Worm (Caenorhabditis elegans) whole organism, L4 larva: Measurements from ENCODE around the gene math-26.

Experiments
- F49E8.2 ChIP-seq: sonication (generic microtip); optimal IDR thresholded peaks from 2 replicates; lab custom pipeline; 2016; ENCODE audit warnings: missing compliant biosample characterization, mild to moderate bottlenecking, missing genetic modification characterization, borderline replicate concordance
- ceh-28 ChIP-seq: fragments of 150-350 bp; optimal IDR thresholded peaks from 2 replicates; lab custom pipeline; 2014; ENCODE audit warnings: missing biosample characterization, missing genetic modification reagents, missing genetic modification characterization
- ceh-82 ChIP-seq: sonication (generic microtip); optimal IDR thresholded peaks from 2 replicates; lab custom pipeline; 2017; ENCODE audit warnings: missing biosample characterization, missing genetic modification characterization
- dve-1 ChIP-seq: sonication (generic microtip); optimal IDR thresholded peaks from 2 replicates; lab custom pipeline; 2017; ENCODE audit warnings: antibody characterized with exemption, mild to moderate bottlenecking, missing genetic modification characterization, missing compliant biosample characterization; ENCODE audit not compliant: insufficient read depth
- lin-29 ChIP-seq: fragments of 200-800 bp; sonication (Bioruptor generic); IDR thresholded peaks from 2 replicates; pipeline ENCODE4 v1.3.6; 2022; ENCODE audit warnings: missing genetic modification reagents, missing genetic modification characterization, missing compliant biosample characterization
- mdl-1 ChIP-seq, 2 experiments: fragments of 150-350 bp in 1 of 2; sonication (generic microtip) in 1 of 2; optimal IDR thresholded peaks; 2 replicates each; lab custom pipeline; 2014 to 2017; ENCODE audit warnings: missing biosample characterization in 2 of 2, missing genetic modification characterization in 2 of 2
- nhr-11 ChIP-seq: fragments of 150-350 bp; optimal IDR thresholded peaks from 2 replicates; lab custom pipeline; 2014; ENCODE audit warnings: missing biosample characterization, missing genetic modification characterization
- nhr-237 ChIP-seq: sonication (generic microtip); optimal IDR thresholded peaks from 2 replicates; lab custom pipeline; 2017; ENCODE audit warnings: missing biosample characterization, missing genetic modification characterization
- nhr-48 ChIP-seq: sonication (generic microtip); optimal IDR thresholded peaks from 2 replicates; lab custom pipeline; 2016; ENCODE audit warnings: mild to moderate bottlenecking, missing genetic modification characterization, missing compliant biosample characterization
- nhr-76 ChIP-seq: fragments of 150-350 bp; optimal IDR thresholded peaks from 2 replicates; lab custom pipeline; 2014; ENCODE audit warnings: missing biosample characterization, missing genetic modification characterization
- pha-4 ChIP-seq, 2 experiments: fragments of 150-350 bp in 1 of 2; fragments of 200-800 bp in 1 of 2; sonication (Bioruptor generic) in 1 of 2; IDR thresholded peaks in 1 of 2; optimal IDR thresholded peaks in 1 of 2; 2 replicates each; pipeline versions ENCODE4 v1.3.6 to Lab custom; 2014 to 2022; ENCODE audit warnings: missing genetic modification characterization in 2 of 2, missing genetic modification reagents in 2 of 2, missing biosample characterization in 1 of 2, missing compliant biosample characterization in 1 of 2
- rbr-2 ChIP-seq: sonication (generic microtip); optimal IDR thresholded peaks from 2 replicates; lab custom pipeline; 2016; ENCODE audit warnings: missing genotype, missing genetic modification characterization, missing compliant biosample characterization
- zag-1 ChIP-seq: fragments of 150-350 bp; optimal IDR thresholded peaks from 2 replicates; lab custom pipeline; 2014; ENCODE audit warnings: missing biosample characterization, missing genetic modification characterization

- no peak for TF ChIP-seq nhr-11
- TF ChIP-seq ceh-28 (tag; lab: Kevin White, UChicago): no peak
- TF ChIP-seq nhr-48 (tag; lab: Kevin White, UChicago): no peak
- no peak for TF ChIP-seq nhr-237 (tag; lab: Kevin White, UChicago)
- no peak for TF ChIP-seq pha-4 (GFP tag; IDR thresholded peaks at IDR 0.05; lab: Robert Waterston, UW)
- TF ChIP-seq pha-4 (tag; optimal IDR thresholded peaks at IDR 0.05; lab: Kevin White, UChicago): no peak
- TF ChIP-seq ceh-82 (tag; lab: Kevin White, UChicago): no peak
- TF ChIP-seq rbr-2 (tag; lab: Kevin White, UChicago): no peak
- TF ChIP-seq zag-1: no peak
- TF ChIP-seq lin-29 (GFP tag; lab: Robert Waterston, UW): no peak
- no peak for TF ChIP-seq dve-1 (tag; lab: Kevin White, UChicago)
- TF ChIP-seq mdl-1 (tag; optimal IDR thresholded peaks at IDR 0.05; lab: Kevin White, UChicago): no peak
- no peak for TF ChIP-seq nhr-76
- TF ChIP-seq F49E8.2: no peak
Measured at ce11 chrII:1771785-1772184, 338 bp downstream of the math-26 start, which contains the start of gene math-3.
